Worm (Caenorhabditis elegans): ENCODE measurements around the gene col-91.

- no peak for TF ChIP-seq snpc-4 (tag; optimal IDR thresholded peaks at IDR 0.05)
- no peak for TF ChIP-seq crh-2 (tag; optimal IDR thresholded peaks at IDR 0.05)
- TF ChIP-seq nhr-25 (tag; optimal IDR thresholded peaks at IDR 0.05) = no peak
These were observed 4.8 kb upstream of the col-91 start, which contains the start of the genes F09G8.7 and crn-7 for ce11 chrIII:8268296-8268695.
